Fruit fly (Drosophila melanogaster): Measurements from ENCODE around the gene Papst2.

The Papst2 gene

dm6 chr3L:17044799-17045198 is 2.2 kb downstream of the Papst2 start, which contains the start of gene Pop5 (continued):
- TF ChIP-seq CG1603 (tag; optimal IDR thresholded peaks at IDR 0.05) (peak; percentile 72), gcm (GFP tag; optimal IDR thresholded peaks at IDR 0.05) (peak; percentile 21), CG9727 (GFP tag; optimal IDR thresholded peaks at IDR 0.05) (peak; percentile 26), z (GFP tag; IDR thresholded peaks at IDR 0.05) (no peak), CG4730 (GFP tag; IDR thresholded peaks at IDR 0.05) (no peak), CG14710 (tag; optimal IDR thresholded peaks at IDR 0.05) (peak; percentile 76), BEAF-32 (GFP tag; optimal IDR thresholded peaks at IDR 0.05) (peak; percentile 57), CG6813 (GFP tag; optimal IDR thresholded peaks at IDR 0.05) (no peak), gem (tag; optimal IDR thresholded peaks at IDR 0.05) (no peak), Scr (GFP tag; IDR thresholded peaks at IDR 0.05; ENCODE audit: partially characterized antibody) (peak; percentile 55), shn (GFP tag; optimal IDR thresholded peaks at IDR 0.05) (no peak), aop (GFP tag; IDR thresholded peaks at IDR 0.05) (no peak), ci (GFP tag; IDR thresholded peaks at IDR 0.05) (peak; percentile 26; the same call in 1 of the 3 replicates), eyg (GFP tag; optimal IDR thresholded peaks at IDR 0.05) (no peak), CG16815 (GFP tag; optimal IDR thresholded peaks at IDR 0.05) (no peak), Sry-δ (GFP tag; optimal IDR thresholded peaks at IDR 0.05) (peak; percentile 70), CG12155 (GFP tag; optimal IDR thresholded peaks at IDR 0.05) (no peak), psq (GFP tag; optimal IDR thresholded peaks at IDR 0.05) (no peak), pb (GFP tag; optimal IDR thresholded peaks at IDR 0.05) (no peak), Ets97D (GFP tag; optimal IDR thresholded peaks at IDR 0.05) (peak; percentile 94), Ets65A (GFP tag) (peak; percentile 72), CG10654 (GFP tag; optimal IDR thresholded peaks at IDR 0.05) (no peak), Blimp-1 (GFP tag; optimal IDR thresholded peaks at IDR 0.05) (no peak), sna (GFP tag; IDR thresholded peaks at IDR 0.05; ENCODE audit: partially characterized antibody) (no peak), insv (GFP tag; optimal IDR thresholded peaks at IDR 0.05) (peak in 1 of 2 experiments; percentile 62), Hr39 (optimal IDR thresholded peaks at IDR 0.05) (no peak), fu2 (GFP tag; optimal IDR thresholded peaks at IDR 0.05) (no peak), ftz-f1 (GFP tag; optimal IDR thresholded peaks at IDR 0.05) (peak; percentile 27), CG13287 (GFP tag; IDR thresholded peaks at IDR 0.05; ENCODE audit: partially characterized antibody) (peak; percentile 34; the same call in 1 of the 2 replicates), CrebB (tag; optimal IDR thresholded peaks at IDR 0.05) (peak; percentile 50), CG12299 (tag; optimal IDR thresholded peaks at IDR 0.05) (no peak), eve (GFP tag; optimal IDR thresholded peaks at IDR 0.05) (no peak), HLH54F (GFP tag; optimal IDR thresholded peaks at IDR 0.05) (no peak), Dp (GFP tag; optimal IDR thresholded peaks at IDR 0.05) (peak; percentile 89), Ada2b (GFP tag; IDR thresholded peaks at IDR 0.05) (no peak), CG17829 (tag; optimal IDR thresholded peaks at IDR 0.05) (peak; percentile 37), scrt (GFP tag; optimal IDR thresholded peaks at IDR 0.05) (no peak), Hsf (GFP tag; optimal IDR thresholded peaks at IDR 0.05) (peak; percentile 3), CG7987 (GFP tag; optimal IDR thresholded peaks at IDR 0.05) (peak; percentile 39), Drgx (GFP tag; IDR thresholded peaks at IDR 0.05) (0 out of 2 replicates have a peak, but pooled peaks have one; percentile 19), dmrt11E (tag; optimal IDR thresholded peaks at IDR 0.05) (peak; percentile 4), CG15696 (tag; optimal IDR thresholded peaks at IDR 0.05) (peak; percentile 29), CG4617 (GFP tag; optimal IDR thresholded peaks at IDR 0.05; ENCODE audit: borderline replicate concordance) (peak; percentile 58), CG14965 (GFP tag; optimal IDR thresholded peaks at IDR 0.05; ENCODE audit: borderline replicate concordance) (no peak), CG12219 (GFP tag; optimal IDR thresholded peaks at IDR 0.05) (no peak), fru (optimal IDR thresholded peaks at IDR 0.05) (no peak), ranshi (GFP tag; IDR thresholded peaks at IDR 0.05) (no peak), CG1792 (GFP tag; optimal IDR thresholded peaks at IDR 0.05) (no peak), CG34224 (GFP tag; IDR thresholded peaks at IDR 0.05; ENCODE audit: partially characterized antibody) (0 out of 3 replicates have a peak, but pooled peaks have one; percentile 37), emc (GFP tag; optimal IDR thresholded peaks at IDR 0.05) (no peak), Dfd (GFP tag; optimal IDR thresholded peaks at IDR 0.05) (no peak)

All from whole organism, embryonic.